Worm (Caenorhabditis elegans) whole organism, L2 larva: ENCODE results near the gene C09E7.11.

Source experiments
- C34F6.9 ChIP-seq: fragments of 150-350 bp; optimal IDR thresholded peaks from 2 replicates; lab custom pipeline; 2014; ENCODE audit warnings: missing biosample characterization, missing genetic modification characterization
- F13H6.1 ChIP-seq: sonication (generic microtip); optimal IDR thresholded peaks from 2 replicates; lab custom pipeline; 2016; ENCODE audit warnings: missing genetic modification characterization, missing compliant biosample characterization
- R02D3.7 ChIP-seq: fragments of 150-350 bp; optimal IDR thresholded peaks from 2 replicates; lab custom pipeline; 2014; ENCODE audit warnings: missing biosample characterization, missing genetic modification characterization
- Y55F3AM.14 ChIP-seq: fragments of 200-800 bp; sonication (Bioruptor generic); optimal IDR thresholded peaks from 2 replicates; lab custom pipeline; 2018; ENCODE audit warnings: mild to moderate bottlenecking, missing genetic modification characterization, missing compliant biosample characterization
- ZK546.5 ChIP-seq: sonication (generic microtip); optimal IDR thresholded peaks from 2 replicates; lab custom pipeline; 2017; ENCODE audit warnings: missing biosample characterization, missing genetic modification characterization
- ceh-16 ChIP-seq: fragments of 150-350 bp; optimal IDR thresholded peaks from 2 replicates; lab custom pipeline; 2014; ENCODE audit warnings: missing biosample characterization, missing genetic modification characterization
- crh-2 ChIP-seq: sonication (generic microtip); optimal IDR thresholded peaks from 2 replicates; lab custom pipeline; 2017; ENCODE audit warnings: missing biosample characterization, missing genetic modification characterization
- elt-1 ChIP-seq: fragments of 150-350 bp; optimal IDR thresholded peaks from 2 replicates; lab custom pipeline; 2014; ENCODE audit warnings: missing biosample characterization, missing genetic modification characterization
- elt-3 ChIP-seq: sonication (generic microtip); optimal IDR thresholded peaks from 2 replicates; lab custom pipeline; 2017; ENCODE audit warnings: missing biosample characterization, missing genetic modification characterization
- fos-1 ChIP-seq: fragments of 150-350 bp; optimal IDR thresholded peaks from 2 replicates; lab custom pipeline; 2014; ENCODE audit warnings: missing biosample characterization, missing genetic modification characterization
- lsy-2 ChIP-seq, 2 experiments: fragments of 150-350 bp in 1 of 2; sonication (generic microtip) in 1 of 2; optimal IDR thresholded peaks; 2 replicates each; lab custom pipeline; 2014 to 2017; ENCODE audit warnings: missing biosample characterization in 2 of 2, missing genetic modification characterization in 2 of 2
- mbf-1 ChIP-seq: sonication (generic microtip); optimal IDR thresholded peaks from 2 replicates; lab custom pipeline; 2017; ENCODE audit warnings: missing biosample characterization, missing genetic modification characterization
- nhr-10 ChIP-seq: sonication (generic microtip); optimal IDR thresholded peaks from 2 replicates; lab custom pipeline; 2017; ENCODE audit warnings: missing biosample characterization, missing genetic modification characterization
- nhr-12 ChIP-seq: fragments of 150-350 bp; optimal IDR thresholded peaks from 2 replicates; lab custom pipeline; 2014; ENCODE audit warnings: missing biosample characterization, missing genetic modification characterization
- nhr-129 ChIP-seq: fragments of 150-350 bp; optimal IDR thresholded peaks from 2 replicates; lab custom pipeline; 2014; ENCODE audit warnings: missing biosample characterization, missing genetic modification characterization
- nhr-23 ChIP-seq: fragments of 150-350 bp; optimal IDR thresholded peaks from 2 replicates; lab custom pipeline; 2014; ENCODE audit warnings: missing biosample characterization, missing genetic modification reagents, missing genetic modification characterization
- nhr-237 ChIP-seq: fragments of 150-350 bp; optimal IDR thresholded peaks from 2 replicates; lab custom pipeline; 2014; ENCODE audit warnings: missing biosample characterization, missing genetic modification characterization
- nhr-25 ChIP-seq: fragments of 150-350 bp; sonication (generic microtip); optimal IDR thresholded peaks from 3 replicates; lab custom pipeline; 2014; ENCODE audit warnings: missing biosample characterization, missing genetic modification characterization
- nhr-6 ChIP-seq: fragments of 150-350 bp; optimal IDR thresholded peaks from 2 replicates; lab custom pipeline; 2014; ENCODE audit warnings: missing biosample characterization, missing genetic modification characterization
- nhr-77 ChIP-seq: fragments of 150-350 bp; optimal IDR thresholded peaks from 2 replicates; lab custom pipeline; 2014; ENCODE audit warnings: missing biosample characterization, missing genetic modification characterization
- sem-4 ChIP-seq: fragments of 150-350 bp; optimal IDR thresholded peaks from 2 replicates; lab custom pipeline; 2014; ENCODE audit warnings: missing biosample characterization, missing genetic modification reagents, missing genetic modification characterization
- sma-3 ChIP-seq: sonication (generic microtip); optimal IDR thresholded peaks from 2 replicates; lab custom pipeline; 2016; ENCODE audit warnings: missing genetic modification reagents, missing genetic modification characterization, missing compliant biosample characterization
- sma-9 ChIP-seq, 2 experiments: fragments of 150-350 bp in 1 of 2; sonication (generic microtip) in 1 of 2; optimal IDR thresholded peaks; 2 replicates each; lab custom pipeline; 2014 to 2016; ENCODE audit warnings: missing genetic modification characterization in 2 of 2, mild to moderate bottlenecking in 1 of 2, missing biosample characterization in 1 of 2, missing compliant biosample characterization in 1 of 2, missing genetic modification reagents in 1 of 2, moderate library complexity in 1 of 2
- snpc-4 ChIP-seq: fragments of 150-350 bp; optimal IDR thresholded peaks from 2 replicates; lab custom pipeline; 2014; ENCODE audit warnings: missing biosample characterization, missing genetic modification characterization
- unc-39 ChIP-seq: fragments of 150-350 bp; optimal IDR thresholded peaks from 2 replicates; lab custom pipeline; 2014; ENCODE audit warnings: missing biosample characterization, missing genetic modification characterization
- unc-62 ChIP-seq: fragments of 150-350 bp; optimal IDR thresholded peaks from 2 replicates; lab custom pipeline; 2014; ENCODE audit warnings: missing biosample characterization, missing genetic modification reagents, missing genetic modification characterization
- zag-1 ChIP-seq: fragments of 150-350 bp; optimal IDR thresholded peaks from 2 replicates; lab custom pipeline; 2014; ENCODE audit warnings: missing biosample characterization, missing genetic modification characterization
- ztf-11 ChIP-seq: sonication (generic microtip); optimal IDR thresholded peaks from 2 replicates; lab custom pipeline; 2017; ENCODE audit warnings: missing biosample characterization, missing genetic modification characterization
- ztf-4 ChIP-seq: fragments of 150-350 bp; optimal IDR thresholded peaks from 2 replicates; lab custom pipeline; 2014; ENCODE audit warnings: missing biosample characterization, missing genetic modification characterization

C09E7.11 gene

ce11 chrIII:6489493-6489892 lies 41.7 kb upstream of the C09E7.11 start, which contains the start of gene rpt-3:
TSS of gene rpt-3 (plus strand) at chrIII:6489793.
- no peak for TF ChIP-seq snpc-4 (tag; lab: Kevin White, UChicago)
- no peak for TF ChIP-seq nhr-10 (tag; lab: Kevin White, UChicago)
- no peak for TF ChIP-seq R02D3.7 (tag; lab: Kevin White, UChicago)
- no peak for TF ChIP-seq zag-1 (tag; lab: Kevin White, UChicago)

ce11 chrIII:6490989-6491388 lies 40.2 kb upstream of the C09E7.11 start:
- TF ChIP-seq nhr-23 (tag; lab: Kevin White, UChicago) (no peak), unc-39 (tag; lab: Kevin White, UChicago) (no peak), C34F6.9 (no peak), nhr-237 (no peak), nhr-129 (tag; lab: Kevin White, UChicago) (no peak), nhr-25 (tag; lab: Kevin White, UChicago) (no peak), ZK546.5 (no peak)
- TF ChIP-seq, all 48 proteins: peak for 0

- no peak for TF ChIP-seq crh-2 (tag; lab: Kevin White, UChicago)
- TF ChIP-seq elt-3, result no peak
- TF ChIP-seq C34F6.9, result no peak
- TF ChIP-seq fos-1, result no peak
- no peak for TF ChIP-seq Y55F3AM.14 (GFP tag; lab: Kevin White, UChicago)
- TF ChIP-seq sma-3, result no peak
- TF ChIP-seq unc-39 (tag; lab: Kevin White, UChicago), result no peak
- no peak for TF ChIP-seq nhr-12 (tag; lab: Kevin White, UChicago)
- TF ChIP-seq nhr-237, result no peak
- TF ChIP-seq sma-9 (GFP tag; optimal IDR thresholded peaks at IDR 0.05; lab: Kevin White, UChicago), result no peak
- TF ChIP-seq sma-9 (tag; optimal IDR thresholded peaks at IDR 0.05; lab: Kevin White, UChicago), result no peak
- no peak for TF ChIP-seq ceh-16 (tag; lab: Kevin White, UChicago)
- TF ChIP-seq mbf-1, result no peak
- no peak for TF ChIP-seq sem-4
- no peak for TF ChIP-seq nhr-6 (tag; lab: Kevin White, UChicago)
- no peak for TF ChIP-seq nhr-77 (tag; lab: Kevin White, UChicago)
- TF ChIP-seq nhr-129 (tag; lab: Kevin White, UChicago), result no peak
- TF ChIP-seq, all 48 proteins: peak for 0
Observed at ce11 chrIII:6492807-6493206, 38.4 kb upstream of the C09E7.11 start, which contains the start of gene srb-11. TSS of gene srb-11 (minus strand) at chrIII:6492907.

- TF ChIP-seq sma-9 (GFP tag; optimal IDR thresholded peaks at IDR 0.05; lab: Kevin White, UChicago) (peak; percentile 24), sma-9 (tag; optimal IDR thresholded peaks at IDR 0.05; lab: Kevin White, UChicago) (no peak), F13H6.1 (tag; lab: Kevin White, UChicago) (no peak), ztf-11 (tag; lab: Kevin White, UChicago) (no peak), R02D3.7 (tag; lab: Kevin White, UChicago) (no peak), fos-1 (peak; percentile 61)
Observed at ce11 chrIII:6495191-6495723, 35.9 kb upstream of the C09E7.11 start, which contains the start of gene F23F12.13. TSS of gene F23F12.13 (plus strand) at chrIII:6495673.

ce11 chrIII:6498176-6498575 lies 33.0 kb upstream of the C09E7.11 start, which contains the start of gene sdz-15:
TSS of gene sdz-15 (plus strand) at chrIII:6498476.
- TF ChIP-seq elt-3 (no peak), elt-1 (tag; lab: Kevin White, UChicago) (no peak), unc-39 (tag; lab: Kevin White, UChicago) (no peak), ztf-4 (tag; lab: Kevin White, UChicago) (no peak), unc-62 (GFP tag; lab: Kevin White, UChicago) (no peak)

ce11 chrIII:6499102-6499501 lies 32.1 kb upstream of the C09E7.11 start:
- TF ChIP-seq lsy-2 (tag; optimal IDR thresholded peaks at IDR 0.05; lab: Kevin White, UChicago) (no peak), mbf-1 (no peak)

- TF ChIP-seq Y55F3AM.14 (GFP tag; lab: Kevin White, UChicago) (no peak), R02D3.7 (tag; lab: Kevin White, UChicago) (no peak), fos-1 (peak; percentile 22)
Observed at ce11 chrIII:6500032-6500564, 31.1 kb upstream of the C09E7.11 start, which contains the start of gene F23F12.3. TSS of gene F23F12.3 (plus strand) at chrIII:6500514.
